Worm (Caenorhabditis elegans) whole organism, L2 larva: ENCODE measurements around the gene ubh-3.
A peak's percentile ranks its signal among the peaks of the same experiment; 100 is the strongest.

Experiments used
- ama-1 ChIP-seq: fragments of 150-350 bp; optimal IDR thresholded peaks from 2 replicates; lab custom pipeline; 2018; ENCODE audit warnings: inconsistent platforms
- blmp-1 ChIP-seq: sonication (generic microtip); optimal IDR thresholded peaks from 2 replicates; lab custom pipeline; 2017; ENCODE audit warnings: missing genetic modification characterization, mild to moderate bottlenecking, missing compliant biosample characterization, antibody characterized with exemption, moderate library complexity; ENCODE audit not compliant: insufficient read depth
- fos-1 ChIP-seq: fragments of 150-350 bp; optimal IDR thresholded peaks from 2 replicates; lab custom pipeline; 2014; ENCODE audit warnings: missing biosample characterization, missing genetic modification characterization
- lin-13 ChIP-seq: fragments of 150-350 bp; optimal IDR thresholded peaks from 2 replicates; lab custom pipeline; 2014; ENCODE audit warnings: missing biosample characterization, missing genetic modification reagents, missing genetic modification characterization
- lsy-2 ChIP-seq, 2 experiments: fragments of 150-350 bp in 1 of 2; sonication (generic microtip) in 1 of 2; optimal IDR thresholded peaks; 2 replicates each; lab custom pipeline; 2014 to 2017; ENCODE audit warnings: missing biosample characterization in 2 of 2, missing genetic modification characterization in 2 of 2
- nhr-237 ChIP-seq: fragments of 150-350 bp; optimal IDR thresholded peaks from 2 replicates; lab custom pipeline; 2014; ENCODE audit warnings: missing biosample characterization, missing genetic modification characterization
- skn-1 ChIP-seq: sonication (generic microtip); optimal IDR thresholded peaks from 2 replicates; lab custom pipeline; 2017; ENCODE audit warnings: missing biosample characterization, missing genetic modification characterization

ce11 chrV:6513356-6513755, 4.8 kb upstream of the ubh-3 start:
- TF ChIP-seq ama-1: no peak
- no peak for TF ChIP-seq lin-13
- no peak for TF ChIP-seq skn-1 (tag; lab: Kevin White, UChicago)
- no peak for TF ChIP-seq nhr-237 (tag; lab: Kevin White, UChicago)
- no peak for TF ChIP-seq blmp-1 (tag; lab: Kevin White, UChicago)
- peak; percentile 7 for TF ChIP-seq fos-1 (tag; lab: Kevin White, UChicago)
- no peak for TF ChIP-seq lsy-2 (tag; optimal IDR thresholded peaks at IDR 0.05; lab: Kevin White, UChicago)
